Fruit fly (Drosophila melanogaster): ENCODE results near the gene ATPsynE.

ATPsynE gene

DNA sequence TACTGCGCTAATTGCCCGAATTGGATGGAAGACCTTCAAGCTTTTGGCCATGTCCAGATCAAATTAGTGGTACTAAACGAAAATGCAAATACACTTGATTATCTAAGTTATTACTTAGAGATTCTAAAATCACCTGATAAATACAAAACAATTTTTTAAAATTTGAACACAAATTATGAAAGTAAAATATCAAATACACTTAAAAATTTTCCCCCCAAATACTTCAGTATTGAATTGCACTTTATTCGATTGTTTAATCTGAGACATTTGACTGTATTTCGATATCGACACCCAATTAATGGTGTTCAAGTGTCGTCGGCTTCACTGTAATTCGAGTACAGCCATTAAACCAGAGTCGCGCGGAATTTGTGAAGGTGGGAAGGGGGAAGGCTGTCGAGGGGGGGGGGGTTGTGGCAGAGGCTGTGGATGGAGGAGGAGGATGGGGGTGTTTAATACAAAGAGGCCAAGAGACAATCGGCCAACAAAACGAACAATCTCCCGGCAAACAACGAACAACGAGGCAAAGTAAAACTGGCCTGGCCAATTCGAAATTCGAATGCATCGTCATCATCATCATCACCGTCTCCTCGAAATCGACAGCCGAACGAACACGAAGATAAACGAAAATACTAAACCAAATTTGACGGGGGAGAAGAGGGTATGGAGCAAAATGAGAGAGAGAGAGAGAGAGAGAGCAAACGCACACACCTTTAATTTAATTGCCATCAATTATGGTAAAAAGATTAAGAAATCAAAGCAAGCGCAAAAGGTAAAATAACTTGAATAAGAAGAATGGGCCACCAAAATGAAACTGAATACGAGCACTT, 44.3 kb upstream of the ATPsynE start (continued):
- no peak for TF ChIP-seq seq (GFP tag; IDR thresholded peaks at IDR 0.05)
- TF ChIP-seq wor (GFP tag; IDR thresholded peaks at IDR 0.05), result no peak
- no peak for TF ChIP-seq gem (tag; optimal IDR thresholded peaks at IDR 0.05)
- no peak for TF ChIP-seq CG30431 (GFP tag; optimal IDR thresholded peaks at IDR 0.05)
- no peak for TF ChIP-seq CG5953 (GFP tag; IDR thresholded peaks at IDR 0.05)
- no peak for TF ChIP-seq tio (GFP tag; optimal IDR thresholded peaks at IDR 0.05)
- no peak for TF ChIP-seq CG4617 (GFP tag; optimal IDR thresholded peaks at IDR 0.05; ENCODE audit: borderline replicate concordance)
- TF ChIP-seq NC2α (GFP tag; optimal IDR thresholded peaks at IDR 0.05), result no peak
- TF ChIP-seq oc (tag; optimal IDR thresholded peaks at IDR 0.05), result peak; percentile 51
- peak; percentile 54 for TF ChIP-seq grau (tag; optimal IDR thresholded peaks at IDR 0.05)
- TF ChIP-seq Fer3 (tag; optimal IDR thresholded peaks at IDR 0.05), result no peak
- TF ChIP-seq btn (GFP tag; optimal IDR thresholded peaks at IDR 0.05), result no peak
- no peak for TF ChIP-seq CG7372 (GFP tag; IDR thresholded peaks at IDR 0.05)
- no peak for TF ChIP-seq Fer2 (tag; optimal IDR thresholded peaks at IDR 0.05)
- TF ChIP-seq p53 (GFP tag; optimal IDR thresholded peaks at IDR 0.05), result no peak
- 0 out of 2 replicates have a peak, but pooled peaks have one; percentile 43 for TF ChIP-seq Awh (GFP tag; IDR thresholded peaks at IDR 0.05)
- no peak for TF ChIP-seq hb (GFP tag; IDR thresholded peaks at IDR 0.05; ENCODE audit: partially characterized antibody)
- TF ChIP-seq Med (GFP tag), result peak; percentile 14
- TF ChIP-seq klu (GFP tag; IDR thresholded peaks at IDR 0.05), result no peak
- TF ChIP-seq cg (GFP tag; optimal IDR thresholded peaks at IDR 0.05), result peak; percentile 74
- TF ChIP-seq CG1792 (GFP tag; optimal IDR thresholded peaks at IDR 0.05), result no peak
- no peak for TF ChIP-seq Dbx (GFP tag; IDR thresholded peaks at IDR 0.05)
- TF ChIP-seq CG4730 (GFP tag; IDR thresholded peaks at IDR 0.05), result no peak
- TF ChIP-seq CG3163 (GFP tag; optimal IDR thresholded peaks at IDR 0.05), result no peak
- no peak for TF ChIP-seq sqz (GFP tag; optimal IDR thresholded peaks at IDR 0.05)
- TF ChIP-seq CG9727 (GFP tag; optimal IDR thresholded peaks at IDR 0.05), result no peak
- TF ChIP-seq ttk (GFP tag; IDR thresholded peaks at IDR 0.05), result no peak
- no peak for TF ChIP-seq ato (GFP tag; IDR thresholded peaks at IDR 0.05; ENCODE audit: partially characterized antibody)
- TF ChIP-seq gro (GFP tag; optimal IDR thresholded peaks at IDR 0.05), result no peak
- no peak for TF ChIP-seq fu2 (GFP tag; optimal IDR thresholded peaks at IDR 0.05)
- TF ChIP-seq Dp (GFP tag; optimal IDR thresholded peaks at IDR 0.05), result no peak
- TF ChIP-seq Rfx (GFP tag; IDR thresholded peaks at IDR 0.05), result 0 out of 2 replicates have a peak, but pooled peaks have one; percentile 6
- TF ChIP-seq chn (GFP tag; optimal IDR thresholded peaks at IDR 0.05), result no peak
- TF ChIP-seq CG15479 (GFP tag; optimal IDR thresholded peaks at IDR 0.05), result no peak
- TF ChIP-seq NC2β (GFP tag; optimal IDR thresholded peaks at IDR 0.05), result no peak
- TF ChIP-seq CG8281 (tag; optimal IDR thresholded peaks at IDR 0.05), result no peak
- TF ChIP-seq CG2120 (GFP tag; optimal IDR thresholded peaks at IDR 0.05), result no peak
- no peak for TF ChIP-seq Sry-δ (GFP tag; optimal IDR thresholded peaks at IDR 0.05)
- TF ChIP-seq CG18619 (GFP tag; optimal IDR thresholded peaks at IDR 0.05), result no peak
- TF ChIP-seq slbo (GFP tag; IDR thresholded peaks at IDR 0.05), result 0 out of 2 replicates have a peak, but pooled peaks have one; percentile 10
- peak; percentile 77 for TF ChIP-seq CG1832 (GFP tag; optimal IDR thresholded peaks at IDR 0.05)
- peak; percentile 63 to 83 for TF ChIP-seq Trl (optimal IDR thresholded peaks at IDR 0.05)
- no peak for TF ChIP-seq Trl (GFP tag; optimal IDR thresholded peaks at IDR 0.05)
- TF ChIP-seq sr (GFP tag; IDR thresholded peaks at IDR 0.05), result no peak
- no peak for TF ChIP-seq inv (GFP tag; IDR thresholded peaks at IDR 0.05; ENCODE audit: partially characterized antibody)
- no peak for TF ChIP-seq wek (GFP tag; optimal IDR thresholded peaks at IDR 0.05)
- TF ChIP-seq CG42726 (GFP tag; IDR thresholded peaks at IDR 0.05; ENCODE audit: partially characterized antibody), result no peak
- TF ChIP-seq abd-A (tag; optimal IDR thresholded peaks at IDR 0.05), result peak; percentile 63
- no peak for TF ChIP-seq CG7271 (tag; optimal IDR thresholded peaks at IDR 0.05)
- no peak for TF ChIP-seq unc-4 (GFP tag; IDR thresholded peaks at IDR 0.05; ENCODE audit: partially characterized antibody)
